Worm (Caenorhabditis elegans) whole organism, late embryonic: ENCODE measurements around the gene pam-1.
A peak's percentile ranks its signal among the peaks of the same experiment; 100 is the strongest.

Experiments
- ama-1 ChIP-seq: fragments of 150-350 bp; optimal IDR thresholded peaks from 2 replicates; lab custom pipeline; 2014
- ceh-2 ChIP-seq: sonication (generic microtip); optimal IDR thresholded peaks from 2 replicates; lab custom pipeline; 2016; ENCODE audit warnings: missing genotype, missing genetic modification characterization, missing compliant biosample characterization
- che-1 ChIP-seq: sonication (generic microtip); optimal IDR thresholded peaks from 2 replicates; lab custom pipeline; 2016; ENCODE audit warnings: mild to moderate bottlenecking, missing genetic modification characterization, missing compliant biosample characterization
- elt-2 ChIP-seq: sonication (generic microtip); optimal IDR thresholded peaks from 2 replicates; lab custom pipeline; 2016; ENCODE audit warnings: missing genetic modification reagents, missing genetic modification characterization, missing compliant biosample characterization
- ets-4 ChIP-seq: sonication (generic microtip); optimal IDR thresholded peaks from 2 replicates; lab custom pipeline; 2016; ENCODE audit warnings: missing genetic modification characterization, missing compliant biosample characterization
- fax-1 ChIP-seq: sonication (generic microtip); optimal IDR thresholded peaks from 2 replicates; lab custom pipeline; 2016; ENCODE audit warnings: missing genotype, missing genetic modification characterization, missing compliant biosample characterization
- nfya-1 ChIP-seq: sonication (generic microtip); optimal IDR thresholded peaks from 2 replicates; lab custom pipeline; 2017; ENCODE audit warnings: missing genetic modification characterization, mild to moderate bottlenecking, missing compliant biosample characterization, antibody characterized with exemption, moderate library complexity
- nhr-11 ChIP-seq: fragments of 150-350 bp; optimal IDR thresholded peaks from 2 replicates; lab custom pipeline; 2014; ENCODE audit warnings: missing biosample characterization, missing genetic modification characterization
- pha-4 ChIP-seq: fragments of 150-350 bp; optimal IDR thresholded peaks from 2 replicates; lab custom pipeline; 2018; ENCODE audit warnings: missing biosample characterization, missing genetic modification reagents, missing genetic modification characterization
- pros-1 ChIP-seq: fragments of 150-350 bp; optimal IDR thresholded peaks from 2 replicates; lab custom pipeline; 2014; ENCODE audit warnings: missing biosample characterization, missing genetic modification reagents, missing genetic modification characterization
- sox-4 ChIP-seq: sonication (generic microtip); optimal IDR thresholded peaks from 2 replicates; lab custom pipeline; 2017; ENCODE audit warnings: mild to moderate bottlenecking, missing genetic modification characterization, inconsistent platforms, missing compliant biosample characterization
- tbx-2 ChIP-seq: sonication (generic microtip); optimal IDR thresholded peaks from 2 replicates; lab custom pipeline; 2016; ENCODE audit warnings: missing genetic modification characterization, missing compliant biosample characterization
- unc-42 ChIP-seq: sonication (generic microtip); optimal IDR thresholded peaks from 2 replicates; lab custom pipeline; 2016; ENCODE audit warnings: missing genotype, missing genetic modification characterization, missing compliant biosample characterization
- unc-86 ChIP-seq: sonication (generic microtip); optimal IDR thresholded peaks from 2 replicates; lab custom pipeline; 2016; ENCODE audit warnings: missing genetic modification characterization, missing compliant biosample characterization

ce11 chrIV:7507841-7508509, 42.6 kb downstream of the pam-1 start, which contains the start of the genes vdac-1 and R05G6.5:
- TF ChIP-seq nfya-1 (peak; percentile 32), ceh-2 (no peak), elt-2 (tag; lab: Kevin White, UChicago) (no peak), ets-4 (no peak), fax-1 (tag; lab: Kevin White, UChicago) (no peak), tbx-2 (no peak), unc-42 (peak; percentile 47), unc-86 (tag; lab: Kevin White, UChicago) (no peak), sox-4 (tag; lab: Kevin White, UChicago) (no peak), pros-1 (no peak), pha-4 (no peak), nhr-11 (tag; lab: Kevin White, UChicago) (no peak), che-1 (tag; lab: Kevin White, UChicago) (no peak), ama-1 (no peak)
